Fruit fly (Drosophila melanogaster) whole organism, prepupa: ENCODE measurements around the gene Adss.

Experiments used
- CG10631 ChIP-seq: fragments of 200-800 bp; sonication (Bioruptor generic); optimal IDR thresholded peaks from 2 replicates; lab custom pipeline; 2016; ENCODE audit warnings: missing biosample characterization, missing genetic modification characterization
- CG11294 ChIP-seq: fragments of 200-800 bp; sonication (Bioruptor generic); IDR thresholded peaks from 2 replicates; pipeline ENCODE4 v1.3.6; 2022; ENCODE audit warnings: missing biosample characterization, missing genetic modification characterization
- CG11902 ChIP-seq: fragments of 200-800 bp; sonication (Bioruptor generic); optimal IDR thresholded peaks from 3 replicates; lab custom pipeline; 2016; ENCODE audit warnings: missing biosample characterization, missing genetic modification characterization
- CG15336 ChIP-seq: fragments of 200-800 bp; sonication (Bioruptor generic); IDR thresholded peaks from 2 replicates; pipeline ENCODE4 v1.3.6; 2022; ENCODE audit warnings: missing biosample characterization, missing genetic modification characterization
- CG16779 ChIP-seq: fragments of 200-800 bp; sonication (Bioruptor generic); optimal IDR thresholded peaks from 3 replicates; lab custom pipeline; 2017; ENCODE audit warnings: missing biosample characterization, mild to moderate bottlenecking, missing genetic modification characterization
- CG3032 ChIP-seq: fragments of 200-800 bp; optimal IDR thresholded peaks from 2 replicates; lab custom pipeline; 2019; ENCODE audit warnings: missing biosample characterization, mild to moderate bottlenecking, missing genetic modification characterization, moderate library complexity
- CG31627 ChIP-seq: fragments of 200-800 bp; sonication (Bioruptor generic); optimal IDR thresholded peaks from 3 replicates; lab custom pipeline; 2016; ENCODE audit warnings: missing biosample characterization, missing genetic modification characterization
- CG3919 ChIP-seq: fragments of 200-800 bp; sonication (Bioruptor generic); optimal IDR thresholded peaks from 3 replicates; lab custom pipeline; 2016; ENCODE audit warnings: missing biosample characterization, missing genetic modification characterization
- CG6163 ChIP-seq: fragments of 200-800 bp; sonication (Bioruptor generic); IDR thresholded peaks from 3 replicates; pipeline ENCODE4 v1.3.6; 2022; ENCODE audit warnings: missing biosample characterization, missing genetic modification characterization
- CG6276 ChIP-seq: fragments of 200-800 bp; sonication (Bioruptor generic); optimal IDR thresholded peaks from 2 replicates; lab custom pipeline; 2017; ENCODE audit warnings: missing biosample characterization, mild to moderate bottlenecking, missing genetic modification characterization
- CG6792 ChIP-seq: fragments of 200-800 bp; sonication (Bioruptor generic); optimal IDR thresholded peaks from 3 replicates; lab custom pipeline; 2016; ENCODE audit warnings: missing biosample characterization, missing genetic modification characterization
- CG7368 ChIP-seq: fragments of 200-800 bp; sonication (Bioruptor generic); optimal IDR thresholded peaks from 3 replicates; lab custom pipeline; 2016; ENCODE audit warnings: missing biosample characterization, missing genetic modification characterization
- CG8119 ChIP-seq: fragments of 200-800 bp; sonication (Bioruptor generic); IDR thresholded peaks from 3 replicates; pipeline ENCODE4 v1.3.6; 2022; ENCODE audit warnings: missing biosample characterization, missing genetic modification characterization
- CG8319 ChIP-seq: fragments of 200-800 bp; sonication (Bioruptor generic); optimal IDR thresholded peaks from 3 replicates; lab custom pipeline; 2016; ENCODE audit warnings: missing biosample characterization, missing genetic modification characterization
- CG9139 ChIP-seq: fragments of 200-800 bp; sonication (Bioruptor generic); optimal IDR thresholded peaks from 3 replicates; lab custom pipeline; 2017; ENCODE audit warnings: missing biosample characterization, mild to moderate bottlenecking, missing genetic modification characterization
- Eip75B ChIP-seq: fragments of 200-800 bp; sonication (Bioruptor generic); optimal IDR thresholded peaks from 3 replicates; lab custom pipeline; 2016; ENCODE audit warnings: missing biosample characterization, missing genetic modification characterization
- Eip78C ChIP-seq: fragments of 200-800 bp; sonication (Bioruptor generic); peaks from one replicate; lab custom pipeline; 2016; ENCODE audit warnings: missing biosample characterization, missing genetic modification characterization
- Eip93F ChIP-seq: fragments of 200-800 bp; sonication (Bioruptor generic); optimal IDR thresholded peaks from 2 replicates; lab custom pipeline; 2016; ENCODE audit warnings: missing biosample characterization, mild to moderate bottlenecking, missing genetic modification characterization
- Ets96B ChIP-seq: fragments of 200-800 bp; optimal IDR thresholded peaks from 2 replicates; lab custom pipeline; 2019; ENCODE audit warnings: missing biosample characterization, mild to moderate bottlenecking, missing genetic modification characterization, moderate library complexity
- Hr4 ChIP-seq: fragments of 200-800 bp; sonication (Bioruptor generic); optimal IDR thresholded peaks from 3 replicates; lab custom pipeline; 2016; ENCODE audit warnings: missing biosample characterization, missing genetic modification characterization
- Lpt ChIP-seq: fragments of 200-800 bp; sonication (Bioruptor generic); optimal IDR thresholded peaks from 3 replicates; lab custom pipeline; 2016; ENCODE audit warnings: missing biosample characterization, missing genetic modification characterization
- Met ChIP-seq: fragments of 200-800 bp; sonication (Bioruptor generic); optimal IDR thresholded peaks from 3 replicates; lab custom pipeline; 2016; ENCODE audit warnings: missing biosample characterization, missing genetic modification characterization
- OdsH ChIP-seq: fragments of 200-800 bp; sonication (Bioruptor generic); optimal IDR thresholded peaks from 3 replicates; lab custom pipeline; 2016; ENCODE audit warnings: missing biosample characterization, missing genetic modification characterization
- Smox ChIP-seq: fragments of 200-800 bp; sonication (Bioruptor generic); optimal IDR thresholded peaks from 3 replicates; lab custom pipeline; 2016; ENCODE audit warnings: missing biosample characterization, missing genetic modification characterization
- Sox102F ChIP-seq: fragments of 200-800 bp; sonication (Bioruptor generic); optimal IDR thresholded peaks from 2 replicates; lab custom pipeline; 2016; ENCODE audit warnings: missing biosample characterization, mild to moderate bottlenecking, missing genetic modification characterization
- Sox14 ChIP-seq: fragments of 200-800 bp; sonication (Bioruptor generic); optimal IDR thresholded peaks from 3 replicates; lab custom pipeline; 2016; ENCODE audit warnings: missing biosample characterization, missing genetic modification characterization
- Sox15 ChIP-seq: fragments of 200-800 bp; sonication (Bioruptor generic); optimal IDR thresholded peaks from 3 replicates; lab custom pipeline; 2016; ENCODE audit warnings: missing biosample characterization, missing genetic modification characterization
- achi ChIP-seq: fragments of 200-800 bp; sonication (Bioruptor generic); optimal IDR thresholded peaks from 3 replicates; lab custom pipeline; 2016; ENCODE audit warnings: missing biosample characterization, missing genetic modification characterization
- acj6 ChIP-seq: fragments of 200-800 bp; sonication (Bioruptor generic); optimal IDR thresholded peaks from 3 replicates; lab custom pipeline; 2016; ENCODE audit warnings: missing biosample characterization, missing genetic modification characterization
- dac ChIP-seq: fragments of 200-800 bp; sonication (Bioruptor generic); optimal IDR thresholded peaks from 2 replicates; lab custom pipeline; 2017; ENCODE audit warnings: missing biosample characterization, mild to moderate bottlenecking, missing genetic modification characterization
- eg ChIP-seq: fragments of 200-800 bp; sonication (Bioruptor generic); IDR thresholded peaks from 3 replicates; pipeline ENCODE4 v1.3.6; 2022; ENCODE audit warnings: missing biosample characterization, missing genetic modification characterization
- esn ChIP-seq: fragments of 200-800 bp; sonication (Bioruptor generic); optimal IDR thresholded peaks from 2 replicates; lab custom pipeline; 2016; ENCODE audit warnings: missing biosample characterization, mild to moderate bottlenecking, missing genetic modification characterization, moderate library complexity
- fd59A ChIP-seq: fragments of 200-800 bp; sonication (Bioruptor generic); optimal IDR thresholded peaks from 2 replicates; lab custom pipeline; 2017; ENCODE audit warnings: missing biosample characterization, mild to moderate bottlenecking, missing genetic modification characterization, missing genetic modification reagents
- fkh ChIP-seq: fragments of 200-800 bp; sonication (Bioruptor generic); optimal IDR thresholded peaks from 3 replicates; lab custom pipeline; 2017; ENCODE audit warnings: missing biosample characterization, mild to moderate bottlenecking, missing genetic modification characterization, moderate library complexity
- lz ChIP-seq: fragments of 200-800 bp; sonication (Bioruptor generic); optimal IDR thresholded peaks from 3 replicates; lab custom pipeline; 2016; ENCODE audit warnings: missing biosample characterization, missing genetic modification characterization
- pdm3 ChIP-seq: fragments of 200-800 bp; sonication (Bioruptor generic); optimal IDR thresholded peaks from 3 replicates; lab custom pipeline; 2016; ENCODE audit warnings: missing biosample characterization, missing genetic modification characterization
- salr ChIP-seq, 2 experiments: fragments of 200-800 bp; sonication (Bioruptor generic); optimal IDR thresholded peaks; 3 replicates each; lab custom pipeline; 2016 to 2018; ENCODE audit warnings: missing biosample characterization in 2 of 2, missing genetic modification characterization in 2 of 2, mild to moderate bottlenecking in 1 of 2
- spab ChIP-seq: fragments of 200-800 bp; sonication (Bioruptor generic); optimal IDR thresholded peaks from 2 replicates; lab custom pipeline; 2017; ENCODE audit warnings: missing biosample characterization, mild to moderate bottlenecking, missing genetic modification characterization, missing genetic modification reagents
- ss ChIP-seq, 2 experiments: fragments of 200-800 bp; sonication (Bioruptor generic); optimal IDR thresholded peaks; 2 replicates in 1 of 2; 3 replicates in 1 of 2; lab custom pipeline; 2017 to 2018; ENCODE audit warnings: mild to moderate bottlenecking in 2 of 2, missing biosample characterization in 2 of 2, missing genetic modification characterization in 2 of 2, moderate library complexity in 1 of 2
- svp ChIP-seq: fragments of 200-800 bp; sonication (Bioruptor generic); peaks from one replicate; lab custom pipeline; 2016; ENCODE audit warnings: missing biosample characterization, missing genetic modification characterization
- vri ChIP-seq: fragments of 200-800 bp; sonication (Bioruptor generic); optimal IDR thresholded peaks from 3 replicates; lab custom pipeline; 2016; ENCODE audit warnings: missing biosample characterization, mild to moderate bottlenecking, missing genetic modification characterization

The Adss gene

dm6 chr3R:20802253-20802652 lies 28.1 kb downstream of the Adss start:
- TF ChIP-seq ss (GFP tag; optimal IDR thresholded peaks at IDR 0.05; lab: Kevin White, UChicago) (no peak), Lpt (no peak), CG11294 (GFP tag; lab: Robert Waterston, UW) (no peak), acj6 (GFP tag; lab: Kevin White, UChicago) (no peak), CG6163 (GFP tag; lab: Robert Waterston, UW) (no peak), Sox15 (GFP tag; lab: Kevin White, UChicago) (no peak), Eip75B (GFP tag; lab: Kevin White, UChicago) (no peak), pdm3 (GFP tag; lab: Kevin White, UChicago) (no peak), Eip78C (no peak), fkh (no peak), CG8319 (GFP tag; lab: Kevin White, UChicago) (no peak), vri (GFP tag; lab: Kevin White, UChicago) (no peak), CG6276 (no peak), Sox14 (no peak), lz (no peak), CG10631 (GFP tag; lab: Kevin White, UChicago) (no peak), esn (GFP tag; lab: Kevin White, UChicago) (no peak), CG11902 (GFP tag; lab: Kevin White, UChicago) (no peak), eg (GFP tag; lab: Robert Waterston, UW) (no peak), fd59A (GFP tag; lab: Kevin White, UChicago) (no peak)

- TF ChIP-seq Sox102F (no peak), svp (GFP tag; lab: Kevin White, UChicago) (peak; percentile 93)
These were observed 33.4 kb downstream of the Adss start for dm6 chr3R:20796949-20797348.

dm6 chr3R:20791212-20791789 lies 39.1 kb downstream of the Adss start:
- TF ChIP-seq CG6163 (GFP tag; lab: Robert Waterston, UW) (0 out of 3 replicates have a peak, but pooled peaks have one; percentile 29), CG3032 (tag; lab: Kevin White, UChicago) (no peak), dac (GFP tag; lab: Kevin White, UChicago) (no peak), CG7368 (GFP tag; lab: Kevin White, UChicago) (no peak), svp (GFP tag; lab: Kevin White, UChicago) (peak; percentile 57), CG11294 (GFP tag; lab: Robert Waterston, UW) (no peak)

- TF ChIP-seq CG6163 (GFP tag; lab: Robert Waterston, UW) (peak; percentile 43; the same call in 1 of the 3 replicates), CG16779 (tag; lab: Kevin White, UChicago) (no peak), CG6276 (peak; percentile 53), CG8119 (GFP tag; lab: Robert Waterston, UW) (peak; percentile 62; the same call in 1 of the 3 replicates), vri (GFP tag; lab: Kevin White, UChicago) (peak; percentile 45), Ets96B (tag; lab: Kevin White, UChicago) (no peak), svp (GFP tag; lab: Kevin White, UChicago) (peak; percentile 36), Lpt (peak; percentile 44), CG15336 (GFP tag; lab: Robert Waterston, UW) (peak; percentile 77), esn (GFP tag; lab: Kevin White, UChicago) (no peak)
These were observed 39.9 kb downstream of the Adss start for dm6 chr3R:20790437-20790836.

dm6 chr3R:20788559-20788958 lies 41.8 kb downstream of the Adss start:
- TF ChIP-seq Smox (GFP tag; lab: Kevin White, UChicago) (no peak), eg (GFP tag; lab: Robert Waterston, UW) (no peak), svp (GFP tag; lab: Kevin White, UChicago) (peak; percentile 98), CG3919 (GFP tag; lab: Kevin White, UChicago) (no peak), fd59A (GFP tag; lab: Kevin White, UChicago) (no peak), CG11902 (GFP tag; lab: Kevin White, UChicago) (no peak), achi (no peak), Eip75B (GFP tag; lab: Kevin White, UChicago) (no peak), CG10631 (GFP tag; lab: Kevin White, UChicago) (no peak), Eip93F (GFP tag; lab: Kevin White, UChicago) (peak; percentile 29), CG9139 (GFP tag; lab: Kevin White, UChicago) (no peak), CG31627 (no peak), fkh (no peak), dac (GFP tag; lab: Kevin White, UChicago) (no peak), CG8119 (GFP tag; lab: Robert Waterston, UW) (0 out of 3 replicates have a peak, but pooled peaks have one; percentile 21), pdm3 (GFP tag; lab: Kevin White, UChicago) (no peak), spab (no peak), OdsH (no peak), salr (GFP tag; optimal IDR thresholded peaks at IDR 0.05; lab: Kevin White, UChicago) (no peak), Met (no peak), CG6163 (GFP tag; lab: Robert Waterston, UW) (no peak), lz (no peak), Sox14 (peak; percentile 53), vri (GFP tag; lab: Kevin White, UChicago) (no peak), CG6792 (GFP tag; lab: Kevin White, UChicago) (no peak), Hr4 (GFP tag; lab: Kevin White, UChicago) (no peak), CG11294 (GFP tag; lab: Robert Waterston, UW) (no peak)
